Worm (Caenorhabditis elegans) whole organism, L1 larva: Measurements from ENCODE around the gene F31A3.3.

ENCODE experiments used
- C04F5.9 ChIP-seq: sonication (generic microtip); optimal IDR thresholded peaks from 2 replicates; lab custom pipeline; 2016; ENCODE audit warnings: missing genetic modification characterization, missing compliant biosample characterization
- C16A3.4 ChIP-seq: fragments of 150-350 bp; optimal IDR thresholded peaks from 2 replicates; lab custom pipeline; 2014; ENCODE audit warnings: missing biosample characterization, missing genetic modification characterization
- aha-1 ChIP-seq: fragments of 150-350 bp; optimal IDR thresholded peaks from 2 replicates; lab custom pipeline; 2014; ENCODE audit warnings: missing biosample characterization, missing genetic modification characterization
- alr-1 ChIP-seq: fragments of 200-800 bp; sonication (Bioruptor generic); optimal IDR thresholded peaks from 2 replicates; lab custom pipeline; 2018; ENCODE audit warnings: borderline replicate concordance, mild to moderate bottlenecking, missing genetic modification characterization, missing compliant biosample characterization
- aly-2 ChIP-seq: fragments of 150-350 bp; optimal IDR thresholded peaks from 2 replicates; lab custom pipeline; 2014; ENCODE audit warnings: missing biosample characterization, missing genetic modification characterization
- ama-1 ChIP-seq: fragments of 150-350 bp; optimal IDR thresholded peaks from 2 replicates; lab custom pipeline; 2014
- blmp-1 ChIP-seq: fragments of 150-350 bp; optimal IDR thresholded peaks from 2 replicates; lab custom pipeline; 2014; ENCODE audit warnings: missing biosample characterization, missing genetic modification characterization
- ceh-88 ChIP-seq: fragments of 200-800 bp; sonication (Bioruptor generic); IDR thresholded peaks from 2 replicates; pipeline ENCODE4 v1.3.6; 2022; ENCODE audit warnings: missing genetic modification characterization, missing compliant biosample characterization
- ceh-90 ChIP-seq: sonication (generic microtip); optimal IDR thresholded peaks from 2 replicates; lab custom pipeline; 2016; ENCODE audit warnings: missing genetic modification characterization, missing compliant biosample characterization
- dpl-1 ChIP-seq, 3 experiments: fragments of 150-350 bp in 2 of 3; sonication (generic microtip) in 1 of 3; optimal IDR thresholded peaks; 2 replicates each; lab custom pipeline; 2014 to 2017; ENCODE audit warnings: missing biosample characterization in 3 of 3, missing genetic modification characterization in 3 of 3, missing genetic modification reagents in 3 of 3
- efl-1 ChIP-seq, 4 experiments: fragments of 150-350 bp; optimal IDR thresholded peaks in 3 of 4; peaks in 1 of 4; 1 replicate in 1 of 4; 2 replicates in 3 of 4; lab custom pipeline; 2014; ENCODE audit warnings: missing biosample characterization in 2 of 4, missing genetic modification characterization in 2 of 4, missing genetic modification reagents in 2 of 4
- egl-27 ChIP-seq, 2 experiments: fragments of 150-350 bp in 1 of 2; sonication (generic microtip); optimal IDR thresholded peaks; 3 replicates each; lab custom pipeline; 2017 to 2018; ENCODE audit warnings: missing biosample characterization in 2 of 2, missing genetic modification characterization in 2 of 2, missing genetic modification reagents in 2 of 2
- elt-2 ChIP-seq: sonication (generic microtip); optimal IDR thresholded peaks from 2 replicates; lab custom pipeline; 2016; ENCODE audit warnings: missing genetic modification characterization, mild to moderate bottlenecking, inconsistent platforms, missing compliant biosample characterization, missing genetic modification reagents
- elt-3 ChIP-seq, 6 experiments: fragments of 150-350 bp in 1 of 6; sonication (generic microtip); optimal IDR thresholded peaks; 2 replicates each; lab custom pipeline; 2017 to 2018; ENCODE audit warnings: missing biosample characterization in 6 of 6, missing genetic modification characterization in 6 of 6, inconsistent platforms in 1 of 6
- fos-1 ChIP-seq: fragments of 150-350 bp; optimal IDR thresholded peaks from 2 replicates; lab custom pipeline; 2014; ENCODE audit warnings: missing biosample characterization, missing genetic modification characterization
- hlh-17 ChIP-seq: fragments of 200-800 bp; sonication (Bioruptor generic); optimal IDR thresholded peaks from 2 replicates; lab custom pipeline; 2018; ENCODE audit warnings: missing genetic modification characterization, mild to moderate bottlenecking, missing compliant biosample characterization, moderate library complexity, borderline replicate concordance
- hlh-4 ChIP-seq: sonication (generic microtip); optimal IDR thresholded peaks from 2 replicates; lab custom pipeline; 2016; ENCODE audit warnings: mild to moderate bottlenecking, missing genetic modification characterization, missing compliant biosample characterization
- isw-1 ChIP-seq: fragments of 200-800 bp; sonication (Bioruptor generic); IDR thresholded peaks from 2 replicates; pipeline ENCODE4 v1.3.6; 2022; ENCODE audit warnings: missing genetic modification characterization, missing compliant biosample characterization
- lin-13 ChIP-seq: fragments of 150-350 bp; optimal IDR thresholded peaks from 2 replicates; lab custom pipeline; 2014; ENCODE audit warnings: missing biosample characterization, missing genetic modification reagents, missing genetic modification characterization
- lin-14 ChIP-seq: fragments of 200-800 bp; sonication (Bioruptor generic); optimal IDR thresholded peaks from 2 replicates; lab custom pipeline; 2018; ENCODE audit warnings: mild to moderate bottlenecking, missing genetic modification characterization, moderate library complexity, missing compliant biosample characterization
- lin-35 ChIP-seq, 2 experiments: fragments of 150-350 bp; optimal IDR thresholded peaks; 2 replicates each; lab custom pipeline; 2014; ENCODE audit warnings: missing biosample characterization in 2 of 2, missing genetic modification characterization in 2 of 2, missing genetic modification reagents in 2 of 2
- lir-3 ChIP-seq: sonication (generic microtip); optimal IDR thresholded peaks from 2 replicates; lab custom pipeline; 2016; ENCODE audit warnings: mild to moderate bottlenecking, missing genetic modification characterization, moderate library complexity, missing compliant biosample characterization; ENCODE audit not compliant: poor library complexity
- mab-9 ChIP-seq: fragments of 200-800 bp; sonication (Bioruptor generic); IDR thresholded peaks from 2 replicates; pipeline ENCODE4 v1.3.6; 2022; ENCODE audit warnings: missing genetic modification reagents, missing genetic modification characterization, missing compliant biosample characterization
- mdl-1 ChIP-seq, 2 experiments: fragments of 150-350 bp; optimal IDR thresholded peaks; 2 replicates each; lab custom pipeline; 2014 to 2017; ENCODE audit warnings: missing biosample characterization in 2 of 2, missing genetic modification characterization in 2 of 2, inconsistent platforms in 1 of 2
- mep-1 ChIP-seq: fragments of 150-350 bp; optimal IDR thresholded peaks from 2 replicates; lab custom pipeline; 2014; ENCODE audit warnings: missing biosample characterization, missing genetic modification characterization
- nhr-12 ChIP-seq: sonication (generic microtip); optimal IDR thresholded peaks from 2 replicates; lab custom pipeline; 2017; ENCODE audit warnings: missing biosample characterization, missing genetic modification characterization
- nhr-19 ChIP-seq: fragments of 200-800 bp; sonication (Bioruptor generic); conservative IDR thresholded peaks from 2 replicates; pipeline ENCODE4 v1.3.6; 2022; ENCODE audit warnings: missing genetic modification characterization, missing compliant biosample characterization
- nhr-20 ChIP-seq: sonication (generic microtip); optimal IDR thresholded peaks from 2 replicates; lab custom pipeline; 2016; ENCODE audit warnings: mild to moderate bottlenecking, missing genetic modification characterization, missing compliant biosample characterization
- nhr-47 ChIP-seq: sonication (generic microtip); optimal IDR thresholded peaks from 2 replicates; lab custom pipeline; 2016; ENCODE audit warnings: mild to moderate bottlenecking, missing genetic modification characterization, moderate library complexity, missing compliant biosample characterization
- nhr-71 ChIP-seq: sonication (generic microtip); optimal IDR thresholded peaks from 2 replicates; lab custom pipeline; 2016; ENCODE audit warnings: mild to moderate bottlenecking, missing genetic modification characterization, moderate library complexity, missing compliant biosample characterization
- nhr-76 ChIP-seq: sonication (generic microtip); optimal IDR thresholded peaks from 2 replicates; lab custom pipeline; 2017; ENCODE audit warnings: missing biosample characterization, missing genetic modification characterization
- nhr-84 ChIP-seq: sonication (generic microtip); optimal IDR thresholded peaks from 2 replicates; lab custom pipeline; 2017; ENCODE audit warnings: missing biosample characterization, missing genetic modification characterization
- nhr-85 ChIP-seq: sonication (generic microtip); peaks from one replicate; lab custom pipeline; 2016; ENCODE audit warnings: missing genetic modification characterization, inconsistent platforms, missing compliant biosample characterization
- nhr-90 ChIP-seq: sonication (generic microtip); optimal IDR thresholded peaks from 2 replicates; lab custom pipeline; 2016; ENCODE audit warnings: mild to moderate bottlenecking, missing genetic modification characterization, missing compliant biosample characterization; ENCODE audit not compliant: poor library complexity
- pag-3 ChIP-seq: sonication (generic microtip); optimal IDR thresholded peaks from 2 replicates; lab custom pipeline; 2017; ENCODE audit warnings: missing genetic modification characterization, mild to moderate bottlenecking, missing compliant biosample characterization, antibody characterized with exemption, borderline replicate concordance; ENCODE audit not compliant: insufficient read depth
- rnt-1 ChIP-seq: sonication (generic microtip); optimal IDR thresholded peaks from 2 replicates; lab custom pipeline; 2016; ENCODE audit warnings: mild to moderate bottlenecking, missing genetic modification characterization, moderate library complexity, missing compliant biosample characterization
- skn-1 ChIP-seq: fragments of 150-350 bp; optimal IDR thresholded peaks from 2 replicates; lab custom pipeline; 2014; ENCODE audit warnings: missing biosample characterization, missing genetic modification characterization
- snu-23 ChIP-seq: sonication (generic microtip); optimal IDR thresholded peaks from 2 replicates; lab custom pipeline; 2016; ENCODE audit warnings: missing genetic modification characterization, missing compliant biosample characterization
- sox-4 ChIP-seq: sonication (generic microtip); optimal IDR thresholded peaks from 2 replicates; lab custom pipeline; 2016; ENCODE audit warnings: missing genetic modification characterization, missing compliant biosample characterization
- sptf-1 ChIP-seq: fragments of 150-350 bp; optimal IDR thresholded peaks from 2 replicates; lab custom pipeline; 2014; ENCODE audit warnings: missing biosample characterization, missing genetic modification characterization
- tlp-1 ChIP-seq: fragments of 150-350 bp; optimal IDR thresholded peaks from 2 replicates; lab custom pipeline; 2014; ENCODE audit warnings: missing biosample characterization, missing genetic modification characterization
- unc-30 ChIP-seq: sonication (generic microtip); optimal IDR thresholded peaks from 2 replicates; lab custom pipeline; 2017; ENCODE audit warnings: missing biosample characterization, missing genetic modification characterization
- unc-62 ChIP-seq: fragments of 150-350 bp; optimal IDR thresholded peaks from 2 replicates; lab custom pipeline; 2014; ENCODE audit warnings: missing biosample characterization, missing genetic modification reagents, missing genetic modification characterization
- vab-15 ChIP-seq: sonication (generic microtip); optimal IDR thresholded peaks from 2 replicates; lab custom pipeline; 2017; ENCODE audit warnings: missing genotype, mild to moderate bottlenecking, missing genetic modification characterization, missing compliant biosample characterization
- ztf-11 ChIP-seq, 2 experiments: sonication (generic microtip); optimal IDR thresholded peaks; 2 replicates each; lab custom pipeline; 2016 to 2017; ENCODE audit warnings: missing genetic modification characterization in 2 of 2, missing biosample characterization in 1 of 2, missing compliant biosample characterization in 1 of 2

Gene F31A3.3

ce11 chrX:17539968-17540367 is 6.1 kb upstream of the F31A3.3 start:
- peak; percentile 79 for TF ChIP-seq blmp-1 (tag; lab: Kevin White, UChicago)
- TF ChIP-seq mep-1, result peak; percentile 24
- TF ChIP-seq nhr-90 (tag; lab: Kevin White, UChicago), result peak; percentile 4
- peak; percentile 74 for TF ChIP-seq lin-14 (GFP tag; lab: Kevin White, UChicago)
- no peak for TF ChIP-seq alr-1 (tag; lab: Kevin White, UChicago)
- TF ChIP-seq tlp-1, result no peak
- TF ChIP-seq nhr-19 (GFP tag; lab: Robert Waterston, UW), result peak; percentile 8; the same call in 1 of the 2 replicates
- no peak for TF ChIP-seq aly-2 (tag; lab: Kevin White, UChicago)
- TF ChIP-seq hlh-4 (tag; lab: Kevin White, UChicago), result no peak
- no peak for TF ChIP-seq nhr-76 (tag; lab: Kevin White, UChicago)
- peak in 1 of 2 experiments; percentile 35 for TF ChIP-seq lin-35 (GFP tag; optimal IDR thresholded peaks at IDR 0.05; lab: Kevin White, UChicago)
- no peak for TF ChIP-seq ceh-88
- peak; percentile 41 for TF ChIP-seq snu-23 (GFP tag; lab: Kevin White, UChicago)
- TF ChIP-seq hlh-17 (GFP tag; lab: Kevin White, UChicago), result no peak
- no peak for TF ChIP-seq ama-1
- TF ChIP-seq elt-3 (tag; optimal IDR thresholded peaks at IDR 0.05; lab: Kevin White, UChicago), result peak in 2 of 6 experiments; percentile 5 to 77
- no peak for TF ChIP-seq aha-1
- TF ChIP-seq sox-4, result no peak
- no peak for TF ChIP-seq ztf-11 (tag; optimal IDR thresholded peaks at IDR 0.05; lab: Kevin White, UChicago)
- TF ChIP-seq mab-9 (GFP tag; lab: Robert Waterston, UW), result no peak
- TF ChIP-seq nhr-12 (tag; lab: Kevin White, UChicago), result no peak
- TF ChIP-seq sptf-1 (tag; lab: Kevin White, UChicago), result no peak
- TF ChIP-seq egl-27 (tag; optimal IDR thresholded peaks at IDR 0.05; lab: Kevin White, UChicago), result no peak
- no peak for TF ChIP-seq unc-62
- TF ChIP-seq nhr-47 (tag; lab: Kevin White, UChicago), result no peak
- peak; percentile 93 for TF ChIP-seq nhr-85 (tag; lab: Kevin White, UChicago)
- no peak for TF ChIP-seq isw-1
- no peak for TF ChIP-seq pag-3 (tag; lab: Kevin White, UChicago)
- no peak for TF ChIP-seq elt-2 (tag; lab: Kevin White, UChicago)
- TF ChIP-seq mdl-1 (tag; optimal IDR thresholded peaks at IDR 0.05; lab: Kevin White, UChicago), result peak in 1 of 2 experiments; percentile 67
- TF ChIP-seq lir-3, result no peak
- no peak for TF ChIP-seq dpl-1 (GFP tag; optimal IDR thresholded peaks at IDR 0.05; lab: Kevin White, UChicago)
- TF ChIP-seq efl-1 (optimal IDR thresholded peaks at IDR 0.05; lab: Kevin White, UChicago), result no peak
- no peak for TF ChIP-seq efl-1 (GFP tag; optimal IDR thresholded peaks at IDR 0.05 in 1 of 2; lab: Kevin White, UChicago)
- TF ChIP-seq fos-1 (tag; lab: Kevin White, UChicago), result no peak
- TF ChIP-seq nhr-84 (tag; lab: Kevin White, UChicago), result no peak
- peak; percentile 68 for TF ChIP-seq nhr-20 (tag; lab: Kevin White, UChicago)
- TF ChIP-seq C16A3.4, result no peak
- TF ChIP-seq lin-13, result no peak
- peak; percentile 33 for TF ChIP-seq nhr-71 (tag; lab: Kevin White, UChicago)

- TF ChIP-seq nhr-90 (tag; lab: Kevin White, UChicago) (no peak), rnt-1 (tag; lab: Kevin White, UChicago) (no peak), skn-1 (tag; lab: Kevin White, UChicago) (no peak), unc-30 (tag; lab: Kevin White, UChicago) (no peak), snu-23 (GFP tag; lab: Kevin White, UChicago) (no peak), ceh-90 (tag; lab: Kevin White, UChicago) (no peak), elt-2 (tag; lab: Kevin White, UChicago) (no peak), aly-2 (tag; lab: Kevin White, UChicago) (no peak), dpl-1 (GFP tag; optimal IDR thresholded peaks at IDR 0.05; lab: Kevin White, UChicago) (no peak), vab-15 (tag; lab: Kevin White, UChicago) (no peak), blmp-1 (tag; lab: Kevin White, UChicago) (no peak), C04F5.9 (tag; lab: Kevin White, UChicago) (no peak), nhr-47 (tag; lab: Kevin White, UChicago) (no peak)
Measured at ce11 chrX:17537568-17537967, 3.7 kb upstream of the F31A3.3 start.
